Worm (Caenorhabditis elegans): ENCODE measurements around the gene tdo-2.
A peak's percentile ranks its signal among the peaks of the same experiment; 100 is the strongest.

ce11 chrIII:5940525-5940974 is 20.8 kb upstream of the tdo-2 start:
- TF ChIP-seq hlh-1 (tag; optimal IDR thresholded peaks at IDR 0.05) (peak; percentile 14), nhr-28 (tag; optimal IDR thresholded peaks at IDR 0.05) (no peak), elt-1 (tag; optimal IDR thresholded peaks at IDR 0.05; ENCODE audit: borderline replicate concordance, insufficient read depth) (no peak), nhr-12 (tag; optimal IDR thresholded peaks at IDR 0.05) (no peak), lin-13 (tag; optimal IDR thresholded peaks at IDR 0.05) (no peak), unc-39 (tag; optimal IDR thresholded peaks at IDR 0.05) (no peak), lsy-2 (tag; optimal IDR thresholded peaks at IDR 0.05) (peak; percentile 19), zip-8 (tag; optimal IDR thresholded peaks at IDR 0.05) (no peak), tbx-8 (GFP tag; optimal IDR thresholded peaks at IDR 0.05) (no peak), mep-1 (tag; optimal IDR thresholded peaks at IDR 0.05) (peak; percentile 45), elt-3 (tag; optimal IDR thresholded peaks at IDR 0.05) (no peak), unc-62 (GFP tag; optimal IDR thresholded peaks at IDR 0.05) (peak; percentile 30), ztf-11 (tag; optimal IDR thresholded peaks at IDR 0.05) (no peak)

Data from whole organism, mixed stage, embryonic.